Worm (Caenorhabditis elegans) whole organism, early embryonic: ENCODE measurements around the gene srbc-31.

Experiments
- B0310.2 ChIP-seq: sonication (generic microtip); optimal IDR thresholded peaks from 2 replicates; lab custom pipeline; 2016; ENCODE audit warnings: mild to moderate bottlenecking, missing genetic modification characterization, missing compliant biosample characterization
- F13C5.2 ChIP-seq: sonication (generic microtip); optimal IDR thresholded peaks from 2 replicates; lab custom pipeline; 2017; ENCODE audit warnings: mild to moderate bottlenecking, missing genetic modification characterization, inconsistent platforms, missing compliant biosample characterization
- aly-1 ChIP-seq: sonication (generic microtip); optimal IDR thresholded peaks from 2 replicates; lab custom pipeline; 2016; ENCODE audit warnings: missing genetic modification characterization, missing compliant biosample characterization
- ama-1 ChIP-seq: fragments of 150-350 bp; optimal IDR thresholded peaks from 2 replicates; lab custom pipeline; 2014
- ceh-13 ChIP-seq: fragments of 200-800 bp; sonication (Bioruptor generic); optimal IDR thresholded peaks from 2 replicates; lab custom pipeline; 2018; ENCODE audit warnings: mild to moderate bottlenecking, missing genetic modification characterization, missing compliant biosample characterization
- ceh-36 ChIP-seq: sonication (generic microtip); optimal IDR thresholded peaks from 2 replicates; lab custom pipeline; 2016; ENCODE audit warnings: missing genetic modification characterization, inconsistent platforms, missing compliant biosample characterization
- ets-7 ChIP-seq: sonication (generic microtip); optimal IDR thresholded peaks from 2 replicates; lab custom pipeline; 2016; ENCODE audit warnings: missing genotype, missing genetic modification characterization, missing compliant biosample characterization
- flt-1 ChIP-seq: fragments of 200-800 bp; sonication (Bioruptor generic); IDR thresholded peaks from 2 replicates; pipeline ENCODE4 v1.3.6; 2022; ENCODE audit warnings: missing genetic modification characterization, missing compliant biosample characterization
- hmbx-1 ChIP-seq: sonication (generic microtip); optimal IDR thresholded peaks from 2 replicates; lab custom pipeline; 2016; ENCODE audit warnings: mild to moderate bottlenecking, missing genetic modification characterization, missing compliant biosample characterization
- hmg-4 ChIP-seq: fragments of 200-800 bp; sonication (Bioruptor generic); optimal IDR thresholded peaks from 2 replicates; lab custom pipeline; 2018; ENCODE audit warnings: mild to moderate bottlenecking, missing genetic modification characterization, missing compliant biosample characterization
- hnd-1 ChIP-seq: sonication (generic microtip); optimal IDR thresholded peaks from 2 replicates; lab custom pipeline; 2016; ENCODE audit warnings: missing genetic modification characterization, missing compliant biosample characterization
- pes-1 ChIP-seq: fragments of 200-800 bp; sonication (Bioruptor generic); IDR thresholded peaks from 2 replicates; pipeline ENCODE4 v1.3.6; 2022; ENCODE audit warnings: missing genetic modification reagents, missing genetic modification characterization, missing compliant biosample characterization
- scrt-1 ChIP-seq: fragments of 200-800 bp; sonication (Bioruptor generic); IDR thresholded peaks from 2 replicates; pipeline ENCODE4 v1.3.6; 2022; ENCODE audit warnings: missing genetic modification characterization, missing compliant biosample characterization
- sea-1 ChIP-seq: fragments of 200-800 bp; sonication (Bioruptor generic); conservative IDR thresholded peaks from 2 replicates; pipeline ENCODE4 v1.3.6; 2022; ENCODE audit warnings: missing genetic modification characterization, missing compliant biosample characterization
- tbx-11 ChIP-seq: fragments of 200-800 bp; sonication (Bioruptor generic); IDR thresholded peaks from 2 replicates; pipeline ENCODE4 v1.3.6; 2022; ENCODE audit warnings: missing genetic modification characterization, missing compliant biosample characterization
- tbx-37 ChIP-seq: fragments of 200-800 bp; sonication (Bioruptor generic); conservative IDR thresholded peaks from 2 replicates; pipeline ENCODE4 v1.3.6; 2022; ENCODE audit warnings: missing genetic modification reagents, missing genetic modification characterization, missing compliant biosample characterization
- tra-4 ChIP-seq: sonication (generic microtip); optimal IDR thresholded peaks from 2 replicates; lab custom pipeline; 2017; ENCODE audit warnings: missing genetic modification characterization, missing compliant biosample characterization

srbc-31 gene

DNA sequence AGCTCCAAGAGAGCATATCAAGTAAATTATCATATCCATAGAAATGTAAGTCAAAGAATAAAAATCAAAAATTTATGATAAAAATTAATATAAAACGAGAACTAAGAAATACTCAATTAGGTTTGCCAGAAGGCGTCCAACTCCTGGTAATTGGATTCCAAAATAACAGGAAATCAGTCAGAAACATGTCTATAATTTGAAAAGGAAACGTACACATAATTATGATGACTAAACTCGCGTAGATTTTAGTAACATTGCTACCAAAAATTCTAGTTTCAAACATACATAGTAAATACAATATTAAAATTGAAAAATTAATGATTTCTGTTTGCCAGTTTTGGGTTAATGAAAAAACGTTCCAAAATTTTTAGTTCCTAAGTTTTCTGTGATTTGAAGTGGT is 7.3 kb upstream of the srbc-31 start, which contains the start of gene srbc-33:
TSS of gene srbc-33 (minus strand) at position 101 of the 400 bp plus-strand sequence.
- TF ChIP-seq tra-4 (tag; lab: Kevin White, UChicago), result no peak
- no peak for TF ChIP-seq B0310.2 (tag; lab: Kevin White, UChicago)
- no peak for TF ChIP-seq ets-7
- no peak for TF ChIP-seq F13C5.2
- TF ChIP-seq tbx-11 (GFP tag; lab: Robert Waterston, UW), result no peak
- TF ChIP-seq flt-1 (GFP tag; lab: Robert Waterston, UW), result no peak
- no peak for TF ChIP-seq aly-1 (tag; lab: Kevin White, UChicago)
- no peak for TF ChIP-seq ceh-36
- TF ChIP-seq scrt-1 (GFP tag; lab: Robert Waterston, UW), result no peak
- TF ChIP-seq sea-1 (GFP tag; lab: Robert Waterston, UW), result no peak
- TF ChIP-seq pes-1, result no peak
- no peak for TF ChIP-seq tbx-37 (GFP tag; lab: Robert Waterston, UW)
- no peak for TF ChIP-seq ama-1
- no peak for TF ChIP-seq hnd-1 (tag; lab: Kevin White, UChicago)

DNA sequence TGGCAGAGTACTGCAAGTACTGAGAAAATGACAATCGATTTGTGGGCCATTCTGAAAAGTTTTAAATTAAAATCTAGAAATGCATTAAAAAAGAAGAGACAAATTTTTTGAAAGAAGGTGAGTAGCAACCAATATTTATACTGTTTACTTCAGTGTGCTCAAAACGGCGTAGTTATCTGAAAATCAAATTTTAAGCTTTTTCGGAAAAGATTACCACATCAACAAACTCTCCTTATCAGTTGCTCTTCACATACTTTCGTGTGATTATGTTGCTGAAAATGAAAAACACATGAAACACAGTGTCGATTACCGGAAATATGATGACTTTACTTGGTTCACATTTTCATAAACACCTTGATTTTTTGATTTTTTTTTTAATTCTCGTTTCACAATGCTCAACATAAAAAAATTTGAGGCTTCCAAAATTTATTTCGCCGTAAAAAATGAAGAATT is 5.2 kb upstream of the srbc-31 start, which contains the start of gene lys-7:
TSS of gene lys-7 (minus strand) at position 51 of the 453 bp plus-strand sequence.
- TF ChIP-seq aly-1 (tag; lab: Kevin White, UChicago) (no peak), ets-7 (no peak), flt-1 (GFP tag; lab: Robert Waterston, UW) (no peak), ceh-13 (GFP tag; lab: Kevin White, UChicago) (no peak), hmg-4 (GFP tag; lab: Kevin White, UChicago) (no peak), hmbx-1 (tag; lab: Kevin White, UChicago) (no peak), sea-1 (GFP tag; lab: Robert Waterston, UW) (no peak), hnd-1 (tag; lab: Kevin White, UChicago) (no peak), tra-4 (tag; lab: Kevin White, UChicago) (no peak), ceh-36 (no peak), tbx-11 (GFP tag; lab: Robert Waterston, UW) (no peak), B0310.2 (tag; lab: Kevin White, UChicago) (no peak), scrt-1 (GFP tag; lab: Robert Waterston, UW) (no peak), F13C5.2 (no peak), pes-1 (no peak), tbx-37 (GFP tag; lab: Robert Waterston, UW) (no peak), ama-1 (no peak)

DNA sequence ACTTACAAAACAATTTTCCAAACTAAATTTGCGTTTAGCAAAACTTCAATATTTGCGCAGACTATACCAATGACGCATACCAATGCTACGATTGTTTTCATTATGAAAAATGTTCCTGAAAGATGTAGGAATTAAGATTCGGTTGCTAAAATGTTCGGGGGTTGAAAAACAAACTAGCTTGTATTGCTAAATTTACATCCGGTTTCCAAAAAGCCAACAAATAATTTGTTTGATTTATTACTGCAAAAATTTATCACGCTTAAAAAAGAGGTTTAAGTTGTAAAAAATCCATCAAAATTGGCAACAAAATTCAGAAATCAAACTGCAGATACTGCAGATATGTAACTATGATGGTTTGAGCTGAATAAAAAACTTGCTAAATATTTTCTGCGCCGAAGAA is 3.0 kb upstream of the srbc-31 start, which contains the start of gene srbc-30:
TSS of gene srbc-30 (minus strand) at position 101 of the 400 bp plus-strand sequence.
- no peak for TF ChIP-seq ets-7
- TF ChIP-seq hnd-1 (tag; lab: Kevin White, UChicago), result no peak

DNA sequence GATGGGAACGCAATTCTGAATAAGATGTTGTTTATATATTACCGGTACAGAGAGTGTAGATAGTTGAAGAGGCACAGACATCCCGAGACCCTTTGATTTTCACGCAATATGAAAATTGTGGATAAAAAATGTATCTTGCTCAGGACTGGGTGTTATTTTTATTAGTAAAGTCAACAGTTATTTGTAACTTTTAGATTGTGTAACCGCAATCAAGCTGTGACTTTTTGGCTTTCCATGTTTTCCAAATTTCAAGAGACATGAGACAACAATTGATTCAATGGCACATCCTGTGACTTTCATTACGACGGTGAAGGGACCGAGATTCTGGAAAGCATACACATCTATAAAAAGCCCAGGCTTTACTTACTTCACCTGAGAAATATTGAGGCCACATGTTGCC is 1.2 kb downstream of the srbc-31 start:
- TF ChIP-seq flt-1 (GFP tag; lab: Robert Waterston, UW) (no peak), scrt-1 (GFP tag; lab: Robert Waterston, UW) (no peak), ceh-36 (no peak), hmg-4 (GFP tag; lab: Kevin White, UChicago) (no peak), pes-1 (no peak), ets-7 (no peak), hnd-1 (tag; lab: Kevin White, UChicago) (no peak), tbx-11 (GFP tag; lab: Robert Waterston, UW) (no peak)

DNA sequence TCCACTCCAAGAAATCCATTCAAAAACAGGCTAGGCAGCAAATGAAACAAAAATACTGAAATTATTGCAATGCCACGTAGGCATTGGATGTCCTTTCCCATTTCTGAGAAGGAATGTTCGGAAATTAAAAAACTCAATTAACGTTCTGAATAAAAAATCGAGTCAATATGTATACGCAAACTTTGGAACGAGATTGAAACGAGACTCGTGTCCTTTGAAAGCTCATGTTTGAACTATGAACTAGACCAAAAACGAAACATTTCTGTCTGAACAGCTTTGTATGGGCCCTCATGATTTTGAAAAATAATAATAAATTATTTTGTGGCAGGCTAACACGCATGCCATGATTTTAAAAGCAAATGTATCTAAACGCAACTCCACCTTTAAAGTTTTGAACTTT is 2.4 kb downstream of the srbc-31 start, which contains the start of gene oac-2:
TSS of gene oac-2 (minus strand) at position 101 of the 400 bp plus-strand sequence.
- TF ChIP-seq ceh-36 (no peak), hnd-1 (tag; lab: Kevin White, UChicago) (no peak), scrt-1 (GFP tag; lab: Robert Waterston, UW) (no peak), sea-1 (GFP tag; lab: Robert Waterston, UW) (no peak), tra-4 (tag; lab: Kevin White, UChicago) (no peak), ceh-13 (GFP tag; lab: Kevin White, UChicago) (no peak), tbx-11 (GFP tag; lab: Robert Waterston, UW) (no peak), flt-1 (GFP tag; lab: Robert Waterston, UW) (no peak), hmbx-1 (tag; lab: Kevin White, UChicago) (no peak), tbx-37 (GFP tag; lab: Robert Waterston, UW) (no peak), B0310.2 (tag; lab: Kevin White, UChicago) (no peak), hmg-4 (GFP tag; lab: Kevin White, UChicago) (no peak), ama-1 (no peak), ets-7 (no peak)

DNA sequence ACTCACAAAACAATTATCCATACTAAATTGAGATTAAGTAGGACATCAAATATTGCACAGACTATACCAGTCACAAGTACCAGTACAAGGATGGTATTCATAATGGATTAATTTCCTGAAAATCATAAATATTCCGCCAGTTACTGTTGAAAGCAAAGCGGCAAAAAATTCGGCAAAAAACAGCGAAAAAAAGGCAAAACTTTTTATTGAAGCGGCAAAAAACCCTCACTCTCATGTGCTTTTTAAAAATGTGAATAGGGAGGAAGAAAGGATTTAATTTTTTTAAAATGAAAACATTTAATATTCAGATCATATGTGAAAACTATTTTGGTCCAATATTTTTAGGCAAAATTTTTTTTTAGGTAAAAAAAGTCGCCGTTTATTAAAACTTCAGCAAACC is 6.6 kb downstream of the srbc-31 start, which contains the start of gene srbc-29:
TSS of gene srbc-29 (minus strand) at position 101 of the 400 bp plus-strand sequence.
- TF ChIP-seq tbx-11 (GFP tag; lab: Robert Waterston, UW) (no peak), ama-1 (no peak), ceh-36 (no peak), aly-1 (tag; lab: Kevin White, UChicago) (no peak), hmg-4 (GFP tag; lab: Kevin White, UChicago) (no peak), hmbx-1 (tag; lab: Kevin White, UChicago) (no peak), B0310.2 (tag; lab: Kevin White, UChicago) (no peak)

DNA sequence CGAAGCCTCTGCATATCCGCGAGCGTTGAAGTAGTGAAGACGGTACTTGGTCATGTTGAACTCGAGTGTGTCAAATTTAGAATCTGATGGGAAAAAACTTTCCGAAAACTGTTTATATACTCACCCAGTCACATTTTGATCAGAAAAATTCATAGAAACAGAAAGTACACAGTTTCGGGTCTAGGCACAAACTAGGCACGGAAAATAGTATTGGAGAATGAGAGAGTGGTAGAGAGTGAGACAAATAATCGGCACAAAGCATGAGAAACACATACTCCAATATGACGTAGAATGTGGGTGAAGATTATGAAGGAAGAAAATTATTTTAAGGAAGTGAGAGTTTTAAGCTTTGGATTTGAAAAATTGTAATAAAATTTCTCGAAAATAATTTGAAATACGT is 9.0 kb downstream of the srbc-31 start, which contains the start of gene gst-33:
TSS of gene gst-33 (minus strand) at position 127 of the 400 bp plus-strand sequence.
- TF ChIP-seq F13C5.2 (no peak), hnd-1 (tag; lab: Kevin White, UChicago) (no peak), hmbx-1 (tag; lab: Kevin White, UChicago) (no peak), ceh-36 (no peak), flt-1 (GFP tag; lab: Robert Waterston, UW) (no peak), ets-7 (no peak), ama-1 (no peak)

DNA sequence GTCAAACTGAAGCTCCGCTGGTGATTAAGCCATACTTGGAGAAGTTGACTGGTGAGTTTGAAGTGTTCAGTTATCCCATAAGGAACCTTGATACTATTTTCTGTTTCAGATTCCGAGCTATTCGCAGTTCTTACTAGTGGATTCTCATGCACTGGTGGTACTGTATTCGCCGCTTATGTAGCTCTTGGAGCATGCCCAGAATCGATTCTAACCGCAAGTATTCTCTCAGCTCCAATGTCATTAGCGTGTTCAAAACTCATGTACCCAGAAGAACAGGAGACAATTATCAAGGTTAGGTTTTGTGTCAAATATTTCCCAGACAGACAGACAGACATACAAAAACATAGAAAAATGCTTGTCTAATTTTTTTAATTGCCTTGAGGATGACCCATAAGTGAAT is 12.5 kb downstream of the srbc-31 start:
- no peak for TF ChIP-seq ets-7
